Worm (Caenorhabditis elegans) whole organism, midembryonic: Measurements from ENCODE around the gene hut-1.
A peak's percentile ranks its signal among the peaks of the same experiment; 100 is the strongest.

ENCODE experiments used
- T22C8.4 ChIP-seq: fragments of 200-800 bp; sonication (Bioruptor generic); IDR thresholded peaks from 2 replicates; pipeline ENCODE4 v1.3.6; 2022; ENCODE audit warnings: missing genetic modification characterization, missing compliant biosample characterization
- cog-1 ChIP-seq: sonication (generic microtip); optimal IDR thresholded peaks from 2 replicates; lab custom pipeline; 2016; ENCODE audit warnings: missing genetic modification characterization, missing compliant biosample characterization
- flt-1 ChIP-seq: fragments of 200-800 bp; sonication (Bioruptor generic); IDR thresholded peaks from 2 replicates; pipeline ENCODE4 v1.3.6; 2022; ENCODE audit warnings: missing genetic modification characterization, missing compliant biosample characterization
- klf-2 ChIP-seq: fragments of 200-800 bp; sonication (Bioruptor generic); conservative IDR thresholded peaks from 2 replicates; pipeline ENCODE4 v1.3.6; 2022; ENCODE audit warnings: missing genetic modification reagents, missing genetic modification characterization, missing compliant biosample characterization
- med-1 ChIP-seq: sonication (generic microtip); optimal IDR thresholded peaks from 2 replicates; lab custom pipeline; 2017; ENCODE audit warnings: missing genetic modification characterization, mild to moderate bottlenecking, missing compliant biosample characterization, antibody characterized with exemption, missing genetic modification reagents; ENCODE audit not compliant: insufficient read depth
- ref-1 ChIP-seq: fragments of 200-800 bp; sonication (Bioruptor generic); conservative IDR thresholded peaks from 2 replicates; pipeline ENCODE4 v1.3.6; 2022; ENCODE audit warnings: missing genetic modification reagents, missing genetic modification characterization, missing compliant biosample characterization
- tab-1 ChIP-seq: fragments of 200-800 bp; sonication (Bioruptor generic); IDR thresholded peaks from 2 replicates; pipeline ENCODE4 v1.3.6; 2022; ENCODE audit warnings: missing genetic modification characterization, missing compliant biosample characterization
- ztf-23 ChIP-seq: fragments of 200-800 bp; sonication (Bioruptor generic); IDR thresholded peaks from 2 replicates; pipeline ENCODE4 v1.3.6; 2022; ENCODE audit warnings: missing genetic modification reagents, missing genetic modification characterization, missing compliant biosample characterization
- ztf-29 ChIP-seq: fragments of 200-800 bp; sonication (Bioruptor generic); IDR thresholded peaks from 2 replicates; pipeline ENCODE4 v1.3.6; 2022; ENCODE audit warnings: missing genetic modification reagents, missing genetic modification characterization, missing compliant biosample characterization

The hut-1 gene

ce11 chrIII:12711217-12711616 is at the start of gene hut-1:
TSS of gene hut-1 (plus strand) at chrIII:12711560.
- TF ChIP-seq ztf-29, result no peak
- no peak for TF ChIP-seq ztf-23 (GFP tag; lab: Robert Waterston, UW)
- no peak for TF ChIP-seq tab-1
- no peak for TF ChIP-seq T22C8.4
- no peak for TF ChIP-seq ref-1 (GFP tag; lab: Robert Waterston, UW)
- TF ChIP-seq med-1, result no peak
- TF ChIP-seq cog-1, result no peak
- no peak for TF ChIP-seq flt-1
- no peak for TF ChIP-seq klf-2 (GFP tag; lab: Robert Waterston, UW)

- TF ChIP-seq klf-2 (GFP tag; lab: Robert Waterston, UW), result no peak
- TF ChIP-seq flt-1, result no peak
- TF ChIP-seq ztf-23 (GFP tag; lab: Robert Waterston, UW), result no peak
- TF ChIP-seq cog-1, result no peak
- no peak for TF ChIP-seq ztf-29
- TF ChIP-seq ref-1 (GFP tag; lab: Robert Waterston, UW), result no peak
Measured at ce11 chrIII:12662186-12662585, 49.2 kb upstream of the hut-1 start, which contains the start of gene tpst-1. TSS of gene tpst-1 (minus strand) at chrIII:12662286.

ce11 chrIII:12668821-12669220 is 42.5 kb upstream of the hut-1 start:
- TF ChIP-seq ref-1 (GFP tag; lab: Robert Waterston, UW) (no peak), med-1 (no peak), tab-1 (no peak), ztf-23 (GFP tag; lab: Robert Waterston, UW) (no peak), flt-1 (no peak), ztf-29 (no peak), cog-1 (no peak), klf-2 (GFP tag; lab: Robert Waterston, UW) (no peak), T22C8.4 (no peak)

- TF ChIP-seq ztf-23 (GFP tag; lab: Robert Waterston, UW), result peak; percentile 69; the same call in 1 of the 2 replicates
- 0 out of 2 replicates have a peak, but pooled peaks have one; percentile 21 for TF ChIP-seq flt-1
- no peak for TF ChIP-seq ref-1 (GFP tag; lab: Robert Waterston, UW)
Measured at ce11 chrIII:12673382-12673970, 37.9 kb upstream of the hut-1 start, which contains the start of the genes taf-7.2 and elpc-2. TSS of gene taf-7.2 (minus strand) at chrIII:12673423. TSS of gene elpc-2 (plus strand) at chrIII:12673677.

- TF ChIP-seq flt-1 (no peak), med-1 (no peak), ztf-23 (GFP tag; lab: Robert Waterston, UW) (no peak), ref-1 (GFP tag; lab: Robert Waterston, UW) (no peak), T22C8.4 (no peak), cog-1 (no peak), tab-1 (no peak), ztf-29 (no peak), klf-2 (GFP tag; lab: Robert Waterston, UW) (no peak)
Measured at ce11 chrIII:12680266-12680665, 31.1 kb upstream of the hut-1 start.

ce11 chrIII:12685372-12686298 is 25.7 kb upstream of the hut-1 start:
- TF ChIP-seq ztf-23 (GFP tag; lab: Robert Waterston, UW), result peak; percentile 48; the same call in 1 of the 2 replicates
- no peak for TF ChIP-seq cog-1

- TF ChIP-seq T22C8.4 (no peak), flt-1 (0 out of 2 replicates have a peak, but pooled peaks have one; percentile 24), med-1 (no peak)
Measured at ce11 chrIII:12686457-12687250, 24.7 kb upstream of the hut-1 start.

ce11 chrIII:12687382-12687781 is 24.0 kb upstream of the hut-1 start:
- peak; percentile 63; the same call in 1 of the 2 replicates for TF ChIP-seq flt-1
- TF ChIP-seq ztf-23 (GFP tag; lab: Robert Waterston, UW), result no peak

- TF ChIP-seq cog-1 (peak; percentile 42), med-1 (no peak), flt-1 (no peak)
Measured at ce11 chrIII:12687872-12688375, 23.4 kb upstream of the hut-1 start, which contains the start of the genes rsp-3 and spin-4. TSS of gene rsp-3 (minus strand) at chrIII:12687922. TSS of gene spin-4 (plus strand) at chrIII:12688318.

ce11 chrIII:12697591-12697990 is 13.8 kb upstream of the hut-1 start:
- TF ChIP-seq ref-1 (GFP tag; lab: Robert Waterston, UW), result no peak
- no peak for TF ChIP-seq ztf-29
- no peak for TF ChIP-seq tab-1
- TF ChIP-seq T22C8.4, result no peak
- no peak for TF ChIP-seq ztf-23 (GFP tag; lab: Robert Waterston, UW)
- no peak for TF ChIP-seq med-1
- TF ChIP-seq flt-1, result no peak
- TF ChIP-seq cog-1, result no peak
- no peak for TF ChIP-seq klf-2 (GFP tag; lab: Robert Waterston, UW)
